Fruit fly (Drosophila melanogaster) whole organism: ENCODE measurements around the gene Frl.

Experiments
- CG8478 ChIP-seq: fragments of >200 bp; optimal IDR thresholded peaks from 2 replicates; lab custom pipeline; 2018; ENCODE audit warnings: inconsistent platforms
- Dll ChIP-seq: fragments of >200 bp; optimal IDR thresholded peaks from 2 replicates; lab custom pipeline; 2017
- pan ChIP-seq: fragments of >200 bp; optimal IDR thresholded peaks from 2 replicates; lab custom pipeline; 2017
- psq ChIP-seq: fragments of >200 bp; optimal IDR thresholded peaks from 2 replicates; lab custom pipeline; 2017
- usp ChIP-seq: fragments of >200 bp; optimal IDR thresholded peaks from 2 replicates; lab custom pipeline; 2017; ENCODE audit warnings: missing biosample characterization, missing genetic modification characterization, mixed read lengths

dm6 chr3L:14005627-14006287 lies 47.3 kb upstream of the Frl start:
- no peak for TF ChIP-seq Dll
- TF ChIP-seq psq: no peak
- TF ChIP-seq pan: no peak
- no peak for TF ChIP-seq usp
- TF ChIP-seq CG8478: no peak
